Fruit fly (Drosophila melanogaster) whole organism, adult: ENCODE results near the gene CG4914.

ENCODE experiments used
- CG11617 ChIP-seq: fragments of 200-800 bp; sonication (Bioruptor generic); optimal IDR thresholded peaks from 2 replicates; lab custom pipeline; 2017; ENCODE audit warnings: mild to moderate bottlenecking, missing biosample characterization, missing genetic modification reagents, missing genetic modification characterization
- CG12768 ChIP-seq: fragments of 200-800 bp; sonication (Bioruptor generic); optimal IDR thresholded peaks from 2 replicates; lab custom pipeline; 2017; ENCODE audit warnings: missing biosample characterization, missing genetic modification characterization, mild to moderate bottlenecking, moderate library complexity, missing genetic modification reagents
- CG14711 ChIP-seq: fragments of 200-800 bp; sonication (Bioruptor generic); optimal IDR thresholded peaks from 2 replicates; lab custom pipeline; 2018; ENCODE audit warnings: missing biosample characterization, mild to moderate bottlenecking, missing genetic modification characterization, moderate library complexity
- CG1620 ChIP-seq: fragments of 200-800 bp; sonication (Bioruptor generic); optimal IDR thresholded peaks from 2 replicates; lab custom pipeline; 2016; ENCODE audit warnings: missing biosample characterization, missing genetic modification characterization
- CG33017 ChIP-seq: fragments of 200-800 bp; sonication (Bioruptor generic); optimal IDR thresholded peaks from 2 replicates; lab custom pipeline; 2018; ENCODE audit warnings: missing biosample characterization, mild to moderate bottlenecking, missing genetic modification characterization, moderate library complexity
- CG5204 ChIP-seq: fragments of 200-800 bp; sonication (Bioruptor generic); optimal IDR thresholded peaks from 2 replicates; lab custom pipeline; 2016; ENCODE audit warnings: missing biosample characterization, missing genetic modification characterization
- CG7045 ChIP-seq: fragments of 200-800 bp; sonication (Bioruptor generic); optimal IDR thresholded peaks from 2 replicates; lab custom pipeline; 2017; ENCODE audit warnings: missing biosample characterization, mild to moderate bottlenecking, missing genetic modification characterization
- CG7101 ChIP-seq: fragments of 200-800 bp; sonication (Bioruptor generic); optimal IDR thresholded peaks from 2 replicates; lab custom pipeline; 2018; ENCODE audit warnings: missing biosample characterization, mild to moderate bottlenecking, missing genetic modification characterization, moderate library complexity
- Clk ChIP-seq: fragments of 200-800 bp; sonication (Bioruptor generic); optimal IDR thresholded peaks from 2 replicates; lab custom pipeline; 2017; ENCODE audit warnings: missing biosample characterization, missing genetic modification characterization
- Crg-1 ChIP-seq: fragments of 200-800 bp; sonication (Bioruptor generic); optimal IDR thresholded peaks from 2 replicates; lab custom pipeline; 2016; ENCODE audit warnings: missing biosample characterization, missing genetic modification characterization
- Hr96 ChIP-seq: fragments of 200-800 bp; sonication (Bioruptor generic); optimal IDR thresholded peaks from 2 replicates; lab custom pipeline; 2016; ENCODE audit warnings: missing biosample characterization, missing genetic modification characterization
- Mnt ChIP-seq: fragments of 200-800 bp; sonication (Bioruptor generic); optimal IDR thresholded peaks from 2 replicates; lab custom pipeline; 2016; ENCODE audit warnings: missing biosample characterization, mild to moderate bottlenecking, missing genetic modification characterization
- bab1 ChIP-seq: fragments of 200-800 bp; sonication (Bioruptor generic); optimal IDR thresholded peaks from 3 replicates; lab custom pipeline; 2019; ENCODE audit warnings: missing biosample characterization, mild to moderate bottlenecking, missing genetic modification characterization, moderate library complexity
- cic ChIP-seq: fragments of 200-800 bp; sonication (Bioruptor generic); optimal IDR thresholded peaks from 2 replicates; lab custom pipeline; 2017; ENCODE audit warnings: missing biosample characterization, mild to moderate bottlenecking, missing genetic modification characterization, moderate library complexity
- cnc ChIP-seq, 2 experiments: fragments of >200 bp; optimal IDR thresholded peaks; 2 replicates each; lab custom pipeline; 2017
- kay ChIP-seq: fragments of 200-800 bp; sonication (Bioruptor generic); peaks from one replicate; lab custom pipeline; 2016; ENCODE audit warnings: missing biosample characterization, missing genetic modification characterization, borderline replicate concordance
- ovo ChIP-seq: fragments of 200-800 bp; sonication (Bioruptor generic); optimal IDR thresholded peaks from 2 replicates; lab custom pipeline; 2016; ENCODE audit warnings: missing biosample characterization, missing genetic modification characterization
- pad ChIP-seq: fragments of 200-800 bp; sonication (Bioruptor generic); optimal IDR thresholded peaks from 3 replicates; lab custom pipeline; 2017; ENCODE audit warnings: missing biosample characterization, missing genetic modification characterization, mild to moderate bottlenecking, moderate library complexity, missing genetic modification reagents
- tj ChIP-seq: fragments of 200-800 bp; sonication (Bioruptor generic); optimal IDR thresholded peaks from 3 replicates; lab custom pipeline; 2017; ENCODE audit warnings: missing biosample characterization, mild to moderate bottlenecking, missing genetic modification characterization, moderate library complexity
- toe ChIP-seq: fragments of 200-800 bp; sonication (Bioruptor generic); optimal IDR thresholded peaks from 2 replicates; lab custom pipeline; 2016; ENCODE audit warnings: missing biosample characterization, missing genetic modification characterization

The CG4914 gene

DNA sequence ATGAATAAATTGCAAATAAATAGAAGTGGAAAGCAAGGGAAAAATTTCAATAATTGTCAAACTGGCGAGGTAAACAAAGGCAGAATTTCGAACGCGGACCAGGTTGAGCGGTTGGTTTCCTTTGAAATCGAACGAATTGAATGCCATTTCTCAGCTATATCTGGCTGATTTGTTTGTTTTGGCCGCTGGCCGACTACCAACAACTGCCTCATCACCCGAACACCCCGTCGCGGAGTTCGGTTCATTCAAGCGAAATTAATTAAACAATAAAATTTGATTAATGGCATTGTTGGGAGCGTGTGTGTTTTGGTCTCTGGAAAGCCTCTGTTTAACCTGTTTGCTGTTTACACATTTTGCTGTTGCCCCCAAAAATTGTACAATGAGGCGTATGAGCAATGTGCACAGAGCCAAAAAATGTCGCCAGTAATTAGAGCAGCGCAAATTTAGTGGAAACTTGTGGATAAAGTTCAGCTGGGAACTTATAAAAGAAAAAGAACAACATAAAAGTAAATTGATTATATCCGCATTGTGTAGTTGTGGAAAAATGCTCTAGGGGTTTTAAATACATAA is 20.4 kb downstream of the CG4914 start:
- TF ChIP-seq toe (GFP tag; lab: Kevin White, UChicago) = no peak
- TF ChIP-seq CG12768 = no peak
- no peak for TF ChIP-seq kay (GFP tag; lab: Kevin White, UChicago)
- TF ChIP-seq cnc (optimal IDR thresholded peaks at IDR 0.05; lab: Kevin White, UChicago) = no peak
- TF ChIP-seq bab1 = no peak
- no peak for TF ChIP-seq CG14711 (tag; lab: Kevin White, UChicago)
- no peak for TF ChIP-seq CG11617 (GFP tag; lab: Kevin White, UChicago)
- no peak for TF ChIP-seq Clk
- no peak for TF ChIP-seq CG7101 (tag; lab: Kevin White, UChicago)
- TF ChIP-seq Crg-1 (GFP tag; lab: Kevin White, UChicago) = no peak
- TF ChIP-seq Hr96 (GFP tag; lab: Kevin White, UChicago) = no peak
- no peak for TF ChIP-seq ovo (GFP tag; lab: Kevin White, UChicago)
- no peak for TF ChIP-seq CG7045 (GFP tag; lab: Kevin White, UChicago)
- TF ChIP-seq CG33017 = no peak
- no peak for TF ChIP-seq tj
- no peak for TF ChIP-seq CG1620 (GFP tag; lab: Kevin White, UChicago)
- TF ChIP-seq Mnt = no peak
- no peak for TF ChIP-seq cic (GFP tag; lab: Kevin White, UChicago)

DNA sequence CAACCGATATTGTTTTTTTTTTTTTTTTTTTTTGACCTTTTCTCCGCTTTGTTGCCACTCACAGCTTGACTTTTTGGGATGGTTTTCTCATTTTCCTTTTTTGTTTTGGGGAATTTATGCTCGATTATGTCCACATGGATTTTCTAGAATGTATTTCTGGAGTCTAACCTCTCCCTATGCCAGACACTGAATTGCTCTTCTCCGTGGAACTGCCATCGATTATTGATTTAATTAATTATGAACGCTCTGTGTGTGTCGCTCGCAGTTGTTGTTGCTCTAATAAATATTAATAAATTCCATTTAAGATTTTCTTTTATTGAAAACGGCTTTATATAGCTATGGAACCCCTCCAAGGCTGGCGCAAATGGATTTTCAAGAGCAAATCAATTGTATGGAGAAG is 22.3 kb downstream of the CG4914 start:
- no peak for TF ChIP-seq CG7045 (GFP tag; lab: Kevin White, UChicago)
- no peak for TF ChIP-seq bab1
- no peak for TF ChIP-seq CG14711 (tag; lab: Kevin White, UChicago)
- no peak for TF ChIP-seq CG33017
- TF ChIP-seq ovo (GFP tag; lab: Kevin White, UChicago) = no peak
- no peak for TF ChIP-seq Hr96 (GFP tag; lab: Kevin White, UChicago)
- no peak for TF ChIP-seq Crg-1 (GFP tag; lab: Kevin White, UChicago)
- TF ChIP-seq cic (GFP tag; lab: Kevin White, UChicago) = no peak
- TF ChIP-seq CG1620 (GFP tag; lab: Kevin White, UChicago) = no peak
- TF ChIP-seq CG7101 (tag; lab: Kevin White, UChicago) = no peak
- TF ChIP-seq pad = no peak
- no peak for TF ChIP-seq Mnt
- TF ChIP-seq Clk = no peak
- no peak for TF ChIP-seq kay (GFP tag; lab: Kevin White, UChicago)
- TF ChIP-seq CG12768 = no peak
- no peak for TF ChIP-seq CG11617 (GFP tag; lab: Kevin White, UChicago)
- no peak for TF ChIP-seq toe (GFP tag; lab: Kevin White, UChicago)
- TF ChIP-seq tj = no peak

DNA sequence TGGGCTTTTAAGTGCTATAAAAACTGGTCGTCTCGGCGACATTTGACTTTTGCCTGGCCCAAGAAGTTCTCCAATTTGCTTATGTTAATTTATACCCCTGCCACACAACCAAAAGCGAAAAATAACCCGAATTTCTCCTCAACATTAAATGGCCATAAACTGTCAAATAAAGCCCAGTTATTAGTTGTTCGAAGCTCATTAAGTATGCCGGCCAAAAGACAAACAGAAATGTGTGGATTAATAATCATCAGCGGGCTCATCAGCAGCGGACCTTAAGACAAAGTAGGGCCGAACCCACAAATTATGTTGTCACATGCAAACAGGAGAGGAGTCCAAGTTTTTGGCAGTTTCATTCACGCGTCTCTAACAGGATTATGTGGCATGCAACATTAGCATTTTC is 22.8 kb downstream of the CG4914 start:
- TF ChIP-seq CG7101 (tag; lab: Kevin White, UChicago) = no peak

DNA sequence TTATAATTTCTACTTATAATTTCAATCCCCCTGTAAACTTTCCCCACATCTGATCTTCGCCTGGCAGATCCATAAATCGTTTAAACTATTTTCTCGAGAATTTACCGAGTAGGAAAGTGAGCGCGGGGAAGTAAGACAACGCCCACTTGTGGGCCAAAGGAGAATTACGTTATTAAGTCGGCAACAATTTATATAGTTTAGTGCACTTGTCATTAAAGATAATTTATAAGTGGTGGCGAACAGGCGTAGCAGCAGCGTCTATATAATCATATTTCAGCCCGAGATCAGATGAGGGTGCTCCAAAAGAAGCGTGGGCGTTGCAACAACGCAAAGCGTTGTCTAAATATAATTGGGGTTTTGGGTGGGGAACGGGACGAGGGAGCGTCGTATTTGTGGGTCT is 23.2 kb downstream of the CG4914 start:
- no peak for TF ChIP-seq tj
- no peak for TF ChIP-seq bab1
- TF ChIP-seq kay (GFP tag; lab: Kevin White, UChicago) = no peak
- no peak for TF ChIP-seq CG14711 (tag; lab: Kevin White, UChicago)
- TF ChIP-seq CG5204 (GFP tag; lab: Kevin White, UChicago) = no peak
- no peak for TF ChIP-seq CG12768
- no peak for TF ChIP-seq cic (GFP tag; lab: Kevin White, UChicago)
- no peak for TF ChIP-seq cnc (optimal IDR thresholded peaks at IDR 0.05; lab: Kevin White, UChicago)
- no peak for TF ChIP-seq CG33017
- TF ChIP-seq toe (GFP tag; lab: Kevin White, UChicago) = no peak
- no peak for TF ChIP-seq CG7045 (GFP tag; lab: Kevin White, UChicago)

DNA sequence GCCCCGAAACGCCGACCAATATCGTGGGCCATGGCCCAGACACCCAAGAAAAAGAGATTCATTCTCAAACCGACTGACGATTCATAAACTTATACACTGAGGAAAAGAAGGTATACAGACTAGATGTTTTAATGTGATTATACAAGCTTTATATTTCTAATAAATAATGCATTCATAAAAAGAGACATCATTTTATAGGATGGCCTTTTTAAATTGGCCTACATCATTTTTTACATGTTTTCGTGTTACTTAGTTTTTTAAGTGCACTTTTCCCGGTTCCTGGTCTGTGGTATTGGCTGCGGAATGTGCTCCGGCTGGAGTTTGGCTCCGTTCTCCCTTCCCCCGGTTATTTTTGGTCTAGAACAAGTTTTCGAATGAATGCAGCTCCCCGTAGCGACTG is 25.4 kb downstream of the CG4914 start:
- TF ChIP-seq CG1620 (GFP tag; lab: Kevin White, UChicago) = no peak
- no peak for TF ChIP-seq Crg-1 (GFP tag; lab: Kevin White, UChicago)
- no peak for TF ChIP-seq CG7101 (tag; lab: Kevin White, UChicago)
- TF ChIP-seq CG11617 (GFP tag; lab: Kevin White, UChicago) = no peak
- no peak for TF ChIP-seq CG14711 (tag; lab: Kevin White, UChicago)
- TF ChIP-seq CG12768 = no peak
- no peak for TF ChIP-seq tj
- no peak for TF ChIP-seq pad

DNA sequence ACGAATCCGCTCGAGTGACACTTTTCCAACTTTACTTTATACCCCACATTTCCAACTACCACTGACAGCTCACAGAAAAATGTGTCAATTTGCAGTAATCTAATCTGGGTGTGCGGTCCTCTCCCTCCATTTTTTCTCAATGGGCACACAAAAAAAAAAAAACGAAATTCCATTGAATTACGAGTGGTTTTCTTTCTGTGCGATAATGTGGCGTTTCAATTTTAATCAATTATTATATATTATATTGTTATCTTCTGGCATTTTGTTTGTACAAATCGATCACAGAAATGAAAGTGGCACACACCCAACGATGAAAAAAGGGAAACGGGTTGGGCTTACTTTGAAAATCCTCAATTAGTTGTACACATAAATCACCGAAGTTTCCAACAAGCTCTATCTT is 27.6 kb downstream of the CG4914 start:
- TF ChIP-seq CG5204 (GFP tag; lab: Kevin White, UChicago) (no peak), bab1 (no peak), CG12768 (no peak), tj (peak; percentile 44), CG7101 (tag; lab: Kevin White, UChicago) (no peak), Clk (no peak), pad (no peak), toe (GFP tag; lab: Kevin White, UChicago) (no peak), Crg-1 (GFP tag; lab: Kevin White, UChicago) (no peak), CG33017 (no peak), Hr96 (GFP tag; lab: Kevin White, UChicago) (no peak), CG11617 (GFP tag; lab: Kevin White, UChicago) (no peak), ovo (GFP tag; lab: Kevin White, UChicago) (no peak), kay (GFP tag; lab: Kevin White, UChicago) (peak; percentile 38), CG7045 (GFP tag; lab: Kevin White, UChicago) (no peak), CG1620 (GFP tag; lab: Kevin White, UChicago) (no peak), CG14711 (tag; lab: Kevin White, UChicago) (no peak), Mnt (no peak), cnc (optimal IDR thresholded peaks at IDR 0.05; lab: Kevin White, UChicago) (no peak), cic (GFP tag; lab: Kevin White, UChicago) (peak; percentile 85)
